Fruit fly (Drosophila melanogaster) whole organism, embryonic: ENCODE measurements around the gene Atac2.

ENCODE experiments used
- Atf3 ChIP-seq: fragments of 200-800 bp; sonication (Bioruptor generic); optimal IDR thresholded peaks from 3 replicates; lab custom pipeline; 2016; ENCODE audit warnings: missing biosample characterization, missing genetic modification characterization
- BEAF-32 ChIP-seq: fragments of 200-800 bp; sonication (Bioruptor generic); optimal IDR thresholded peaks from 3 replicates; lab custom pipeline; 2017; ENCODE audit warnings: missing biosample characterization, missing genetic modification characterization, mild to moderate bottlenecking, moderate library complexity, missing genetic modification reagents
- Blimp-1 ChIP-seq: fragments of 200-800 bp; sonication (Bioruptor generic); optimal IDR thresholded peaks from 3 replicates; lab custom pipeline; 2018; ENCODE audit warnings: missing biosample characterization, missing genetic modification characterization, mild to moderate bottlenecking, moderate library complexity, missing genetic modification reagents
- C15 ChIP-seq: fragments of 200-800 bp; sonication (Bioruptor generic); IDR thresholded peaks from 3 replicates; pipeline ENCODE4 v1.3.6; 2022; ENCODE audit warnings: missing biosample characterization, missing genetic modification characterization
- CG10565 ChIP-seq: fragments of 200-800 bp; sonication (Bioruptor generic); optimal IDR thresholded peaks from 3 replicates; lab custom pipeline; 2016; ENCODE audit warnings: missing biosample characterization, mild to moderate bottlenecking, missing genetic modification characterization
- CG11247 ChIP-seq: fragments of 200-800 bp; sonication (Bioruptor generic); IDR thresholded peaks from 2 replicates; pipeline ENCODE4 v1.3.6; 2022; ENCODE audit warnings: missing biosample characterization, missing genetic modification characterization
- CG12391 ChIP-seq: fragments of 200-800 bp; sonication (Bioruptor generic); optimal IDR thresholded peaks from 3 replicates; lab custom pipeline; 2018; ENCODE audit warnings: missing biosample characterization, mild to moderate bottlenecking, missing genetic modification characterization, moderate library complexity
- CG12942 ChIP-seq: fragments of 200-800 bp; sonication (Bioruptor generic); optimal IDR thresholded peaks from 3 replicates; lab custom pipeline; 2016; ENCODE audit warnings: missing biosample characterization, missing genetic modification characterization
- CG18262 ChIP-seq: fragments of 200-800 bp; optimal IDR thresholded peaks from 3 replicates; lab custom pipeline; 2019; ENCODE audit warnings: missing biosample characterization, mild to moderate bottlenecking, missing genetic modification characterization, moderate library complexity
- CG18599 ChIP-seq: fragments of 200-800 bp; sonication (Bioruptor generic); optimal IDR thresholded peaks from 3 replicates; lab custom pipeline; 2017; ENCODE audit warnings: missing biosample characterization, missing genetic modification characterization, mild to moderate bottlenecking, moderate library complexity, missing genetic modification reagents
- CG18764 ChIP-seq: fragments of 200-800 bp; sonication (Bioruptor generic); optimal IDR thresholded peaks from 3 replicates; lab custom pipeline; 2016; ENCODE audit warnings: missing biosample characterization, missing genetic modification characterization
- CG30403 ChIP-seq: fragments of 200-800 bp; sonication (Bioruptor generic); optimal IDR thresholded peaks from 3 replicates; lab custom pipeline; 2016; ENCODE audit warnings: missing biosample characterization, missing genetic modification characterization
- CG31365 ChIP-seq: fragments of 200-800 bp; sonication (Bioruptor generic); optimal IDR thresholded peaks from 2 replicates; lab custom pipeline; 2018; ENCODE audit warnings: missing biosample characterization, mild to moderate bottlenecking, missing genetic modification characterization
- CG3163 ChIP-seq: fragments of 200-800 bp; sonication (Bioruptor generic); optimal IDR thresholded peaks from 3 replicates; lab custom pipeline; 2016; ENCODE audit warnings: missing biosample characterization, missing genetic modification characterization
- CG32767 ChIP-seq: fragments of 200-800 bp; sonication (Bioruptor generic); IDR thresholded peaks from 2 replicates; pipeline ENCODE4 v1.3.6; 2022; ENCODE audit warnings: missing biosample characterization, missing genetic modification characterization
- CG32772 ChIP-seq: fragments of 200-800 bp; sonication (Bioruptor generic); IDR thresholded peaks from 2 replicates; pipeline ENCODE4 v1.3.6; 2022; ENCODE audit warnings: missing biosample characterization, missing genetic modification characterization
- CG34422 ChIP-seq: fragments of 200-800 bp; sonication (Bioruptor generic); IDR thresholded peaks from 3 replicates; pipeline ENCODE4 v1.3.6; 2022; ENCODE audit warnings: missing biosample characterization, missing genetic modification characterization
- CG4404 ChIP-seq: fragments of 200-800 bp; sonication (Bioruptor generic); IDR thresholded peaks from 2 replicates; pipeline ENCODE4 v1.3.6; 2022; ENCODE audit warnings: missing biosample characterization, missing genetic modification characterization
- CG6254 ChIP-seq: fragments of 200-800 bp; sonication (Bioruptor generic); optimal IDR thresholded peaks from 3 replicates; lab custom pipeline; 2017; ENCODE audit warnings: mild to moderate bottlenecking, missing biosample characterization, missing genetic modification reagents, missing genetic modification characterization
- CG7928 ChIP-seq: fragments of 200-800 bp; sonication (Bioruptor generic); optimal IDR thresholded peaks from 2 replicates; lab custom pipeline; 2017; ENCODE audit warnings: missing biosample characterization, mild to moderate bottlenecking, missing genetic modification characterization
- CG8359 ChIP-seq: fragments of 200-800 bp; sonication (Bioruptor generic); optimal IDR thresholded peaks from 2 replicates; lab custom pipeline; 2017; ENCODE audit warnings: missing biosample characterization, mild to moderate bottlenecking, missing genetic modification characterization, borderline replicate concordance
- Chrac-16 ChIP-seq: fragments of 200-800 bp; sonication (Bioruptor generic); optimal IDR thresholded peaks from 3 replicates; lab custom pipeline; 2016; ENCODE audit warnings: missing biosample characterization, missing genetic modification characterization
- D19B ChIP-seq: fragments of 200-800 bp; sonication (Bioruptor generic); optimal IDR thresholded peaks from 2 replicates; lab custom pipeline; 2017; ENCODE audit warnings: missing biosample characterization, mild to moderate bottlenecking, missing genetic modification characterization
- Hand ChIP-seq: fragments of 200-800 bp; sonication (Bioruptor generic); optimal IDR thresholded peaks from 2 replicates; lab custom pipeline; 2017; ENCODE audit warnings: mild to moderate bottlenecking, missing biosample characterization, missing genetic modification reagents, missing genetic modification characterization
- HmgD ChIP-seq: fragments of 200-800 bp; sonication (Bioruptor generic); optimal IDR thresholded peaks from 3 replicates; lab custom pipeline; 2016; ENCODE audit warnings: missing biosample characterization, missing genetic modification characterization
- Hr51 ChIP-seq, 2 experiments: fragments of 200-800 bp; sonication (Bioruptor generic); optimal IDR thresholded peaks; 2 replicates in 1 of 2; 3 replicates in 1 of 2; lab custom pipeline; 2016 to 2018; ENCODE audit warnings: missing biosample characterization in 2 of 2, missing genetic modification characterization in 2 of 2, mild to moderate bottlenecking in 1 of 2, moderate library complexity in 1 of 2
- Kr ChIP-seq: fragments of 200-800 bp; sonication (Bioruptor generic); optimal IDR thresholded peaks from 2 replicates; lab custom pipeline; 2017; ENCODE audit warnings: missing biosample characterization, mild to moderate bottlenecking, missing genetic modification characterization
- Mad ChIP-seq: fragments of 200-800 bp; sonication (Bioruptor generic); optimal IDR thresholded peaks from 2 replicates; lab custom pipeline; 2016; ENCODE audit warnings: missing biosample characterization, missing genetic modification characterization
- Meics ChIP-seq: fragments of 200-800 bp; sonication (Bioruptor generic); optimal IDR thresholded peaks from 2 replicates; lab custom pipeline; 2017; ENCODE audit warnings: missing biosample characterization, mild to moderate bottlenecking, missing genetic modification characterization
- Opbp ChIP-seq: fragments of 200-800 bp; sonication (Bioruptor generic); IDR thresholded peaks from 3 replicates; pipeline ENCODE4 v1.3.6; 2022; ENCODE audit warnings: missing biosample characterization, missing genetic modification characterization; ENCODE audit not compliant: partially characterized antibody
- PHDP ChIP-seq: fragments of 200-800 bp; sonication (Bioruptor generic); optimal IDR thresholded peaks from 3 replicates; lab custom pipeline; 2018; ENCODE audit warnings: missing biosample characterization, mild to moderate bottlenecking, missing genetic modification characterization, moderate library complexity
- Six4 ChIP-seq: fragments of 200-800 bp; sonication (Bioruptor generic); optimal IDR thresholded peaks from 2 replicates; lab custom pipeline; 2016; ENCODE audit warnings: missing biosample characterization, missing genetic modification characterization
- Sox100B ChIP-seq: fragments of 200-800 bp; sonication (Bioruptor generic); optimal IDR thresholded peaks from 3 replicates; lab custom pipeline; 2018; ENCODE audit warnings: missing biosample characterization, mild to moderate bottlenecking, missing genetic modification characterization
- Spps ChIP-seq: fragments of 200-800 bp; sonication (Bioruptor generic); optimal IDR thresholded peaks from 2 replicates; lab custom pipeline; 2018; ENCODE audit warnings: missing biosample characterization, mild to moderate bottlenecking, missing genetic modification characterization
- ara ChIP-seq: fragments of 200-800 bp; sonication (Bioruptor generic); IDR thresholded peaks from 2 replicates; pipeline ENCODE4 v1.3.6; 2022; ENCODE audit warnings: missing biosample characterization, missing genetic modification characterization
- ase ChIP-seq: fragments of 200-800 bp; sonication (Bioruptor generic); IDR thresholded peaks from 3 replicates; pipeline ENCODE4 v1.3.6; 2022; ENCODE audit warnings: missing biosample characterization, missing genetic modification characterization
- crol ChIP-seq: fragments of 200-800 bp; sonication (Bioruptor generic); IDR thresholded peaks from 2 replicates; pipeline ENCODE4 v1.3.6; 2022; ENCODE audit warnings: missing biosample characterization, missing genetic modification characterization
- gro ChIP-seq: fragments of 200-800 bp; sonication (Bioruptor generic); optimal IDR thresholded peaks from 2 replicates; lab custom pipeline; 2016; ENCODE audit warnings: missing biosample characterization, missing genetic modification characterization
- gsb ChIP-seq: fragments of 200-800 bp; sonication (Bioruptor generic); IDR thresholded peaks from 2 replicates; pipeline ENCODE4 v1.3.6; 2022; ENCODE audit warnings: missing biosample characterization, missing genetic modification characterization
- klu ChIP-seq: fragments of 200-800 bp; sonication (Bioruptor generic); IDR thresholded peaks from 2 replicates; pipeline ENCODE4 v1.3.6; 2022; ENCODE audit warnings: missing biosample characterization, missing genetic modification characterization
- nerfin-1 ChIP-seq: fragments of 200-800 bp; sonication (Bioruptor generic); optimal IDR thresholded peaks from 3 replicates; lab custom pipeline; 2019; ENCODE audit warnings: missing biosample characterization, mild to moderate bottlenecking, missing genetic modification characterization, moderate library complexity
- sc ChIP-seq, 3 experiments: fragments of >200 bp in 2 of 3; fragments of 200-800 bp in 1 of 3; sonication (Bioruptor generic) in 1 of 3; optimal IDR thresholded peaks; 2 replicates in 2 of 3; 3 replicates in 1 of 3; lab custom pipeline; 2017; ENCODE audit warnings: mild to moderate bottlenecking in 1 of 3, missing biosample characterization in 1 of 3, missing genetic modification characterization in 1 of 3, missing genetic modification reagents in 1 of 3
- sens-2 ChIP-seq: fragments of 200-800 bp; sonication (Bioruptor generic); IDR thresholded peaks from 2 replicates; pipeline ENCODE4 v1.3.6; 2022; ENCODE audit warnings: missing biosample characterization, missing genetic modification characterization
- sr ChIP-seq: fragments of 200-800 bp; sonication (Bioruptor generic); IDR thresholded peaks from 3 replicates; pipeline ENCODE4 v1.3.6; 2022; ENCODE audit warnings: missing biosample characterization, missing genetic modification characterization
- tna ChIP-seq: fragments of 200-800 bp; sonication (Bioruptor generic); IDR thresholded peaks from 2 replicates; pipeline ENCODE4 v1.3.6; 2022; ENCODE audit warnings: missing biosample characterization, missing genetic modification characterization; ENCODE audit not compliant: partially characterized antibody
- tup ChIP-seq: fragments of 200-800 bp; sonication (Bioruptor generic); optimal IDR thresholded peaks from 2 replicates; lab custom pipeline; 2016; ENCODE audit warnings: missing biosample characterization, mild to moderate bottlenecking, missing genetic modification characterization, moderate library complexity
- unpg ChIP-seq: fragments of 200-800 bp; sonication (Bioruptor generic); optimal IDR thresholded peaks from 3 replicates; lab custom pipeline; 2018; ENCODE audit warnings: missing biosample characterization, mild to moderate bottlenecking, missing genetic modification characterization, moderate library complexity
- usp ChIP-seq: fragments of >200 bp; optimal IDR thresholded peaks from 2 replicates; lab custom pipeline; 2017; ENCODE audit warnings: missing biosample characterization, missing genetic modification characterization
- yki ChIP-seq: fragments of >200 bp; optimal IDR thresholded peaks from 3 replicates; lab custom pipeline; 2018
- zf30C ChIP-seq: fragments of 200-800 bp; sonication (Bioruptor generic); optimal IDR thresholded peaks from 3 replicates; lab custom pipeline; 2018; ENCODE audit warnings: missing biosample characterization, mild to moderate bottlenecking, missing genetic modification characterization

Gene Atac2

DNA sequence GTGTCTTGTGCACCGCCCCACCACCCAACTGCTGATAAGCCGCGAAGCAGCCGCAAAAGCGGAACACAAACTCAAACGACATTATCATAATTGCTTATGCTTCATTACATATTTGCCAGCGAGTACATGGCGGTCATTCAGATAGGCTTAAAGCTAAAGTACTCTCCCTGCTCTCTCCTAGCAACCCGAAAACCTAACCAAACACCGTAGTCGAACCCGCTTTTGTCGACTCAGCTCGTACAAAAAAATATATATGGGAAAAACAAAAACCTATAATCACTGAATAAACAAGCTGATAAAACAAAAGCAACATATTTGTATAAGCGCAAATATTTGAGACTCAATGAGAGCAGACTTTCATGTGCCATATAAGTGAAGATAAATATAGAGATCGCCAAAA, 14.9 kb upstream of the Atac2 start (continued):
- peak; percentile 74 for TF ChIP-seq CG6254 (GFP tag; lab: Kevin White, UChicago)
- peak; percentile 85 for TF ChIP-seq Meics (GFP tag; lab: Kevin White, UChicago)
- TF ChIP-seq Atf3 (GFP tag; lab: Kevin White, UChicago): peak; percentile 79
- peak; percentile 75 for TF ChIP-seq Sox100B (GFP tag; lab: Kevin White, UChicago)
- no peak for TF ChIP-seq sc (optimal IDR thresholded peaks at IDR 0.05; lab: Kevin White, UChicago)
- peak; percentile 78 for TF ChIP-seq sc (GFP tag; optimal IDR thresholded peaks at IDR 0.05; lab: Kevin White, UChicago)
- TF ChIP-seq CG34422 (GFP tag; lab: Robert Waterston, UW): peak; percentile 67; the same call in 1 of the 3 replicates
- TF ChIP-seq CG12942 (GFP tag; lab: Kevin White, UChicago): peak; percentile 70
- TF ChIP-seq C15: peak; percentile 56; the same call in 1 of the 3 replicates
- peak; percentile 10 for TF ChIP-seq Chrac-16 (GFP tag; lab: Kevin White, UChicago)
- peak; percentile 93 for TF ChIP-seq CG18599 (GFP tag; lab: Kevin White, UChicago)
- TF ChIP-seq tna (GFP tag; lab: Robert Waterston, UW): no peak
- peak; percentile 51 for TF ChIP-seq gsb
- TF ChIP-seq gro (GFP tag; lab: Kevin White, UChicago): peak; percentile 89
- peak; percentile 46 for TF ChIP-seq D19B (GFP tag; lab: Kevin White, UChicago)
- TF ChIP-seq Kr (GFP tag; lab: Kevin White, UChicago): peak; percentile 67
- peak; percentile 59 to 83 for TF ChIP-seq Hr51 (GFP tag; optimal IDR thresholded peaks at IDR 0.05; lab: Kevin White, UChicago)
- no peak for TF ChIP-seq usp (GFP tag; lab: Kevin White, UChicago)
- peak; percentile 40 for TF ChIP-seq Mad (GFP tag; lab: Kevin White, UChicago)
- peak; percentile 66 for TF ChIP-seq CG18262
- TF ChIP-seq unpg: peak; percentile 79
- peak; percentile 77 for TF ChIP-seq Blimp-1
- peak; percentile 50 for TF ChIP-seq HmgD
- TF ChIP-seq CG4404 (GFP tag; lab: Robert Waterston, UW): no peak
- TF ChIP-seq nerfin-1: peak; percentile 51
- peak; percentile 85 for TF ChIP-seq Hand (GFP tag; lab: Kevin White, UChicago)
- TF ChIP-seq CG32772: peak; percentile 53
- TF ChIP-seq ase (GFP tag; lab: Robert Waterston, UW): no peak
- TF ChIP-seq CG7928 (GFP tag; lab: Kevin White, UChicago): peak; percentile 55
- no peak for TF ChIP-seq Opbp
- TF ChIP-seq CG10565 (GFP tag; lab: Kevin White, UChicago): no peak
- TF ChIP-seq yki: no peak
- TF ChIP-seq sens-2 (GFP tag; lab: Robert Waterston, UW): 0 out of 2 replicates have a peak, but pooled peaks have one; percentile 10
- no peak for TF ChIP-seq BEAF-32 (GFP tag; lab: Kevin White, UChicago)
- peak; percentile 54; the same call in 1 of the 2 replicates for TF ChIP-seq ara (GFP tag; lab: Robert Waterston, UW)
- TF ChIP-seq CG32767 (GFP tag; lab: Robert Waterston, UW): peak; percentile 65
- TF ChIP-seq zf30C (GFP tag; lab: Kevin White, UChicago): no peak
- TF ChIP-seq crol (GFP tag; lab: Robert Waterston, UW): peak; percentile 35; the same call in 1 of the 2 replicates
- TF ChIP-seq Six4: peak; percentile 48
- TF ChIP-seq Spps (tag; lab: Kevin White, UChicago): peak; percentile 34
- peak; percentile 74 for TF ChIP-seq CG18764 (GFP tag; lab: Kevin White, UChicago)
- peak; percentile 65 for TF ChIP-seq CG31365 (tag; lab: Kevin White, UChicago)
- peak; percentile 78 for TF ChIP-seq CG3163 (GFP tag; lab: Kevin White, UChicago)
- peak; percentile 47 for TF ChIP-seq tup
- TF ChIP-seq CG30403: peak; percentile 44
- TF ChIP-seq CG12391: peak; percentile 62
- TF ChIP-seq sr: 0 out of 3 replicates have a peak, but pooled peaks have one; percentile 44
- peak; percentile 91 for TF ChIP-seq PHDP (tag; lab: Kevin White, UChicago)
- TF ChIP-seq CG8359: peak; percentile 68
- TF ChIP-seq klu (GFP tag; lab: Robert Waterston, UW): no peak
- peak; percentile 38; the same call in 1 of the 2 replicates for TF ChIP-seq CG11247 (GFP tag; lab: Robert Waterston, UW)
